Worm (Caenorhabditis elegans) whole organism, midembryonic: ENCODE measurements around the gene heri-1.

Experiments
- T22C8.4 ChIP-seq: fragments of 200-800 bp; sonication (Bioruptor generic); IDR thresholded peaks from 2 replicates; pipeline ENCODE4 v1.3.6; 2022; ENCODE audit warnings: missing genetic modification characterization, missing compliant biosample characterization
- klf-2 ChIP-seq: fragments of 200-800 bp; sonication (Bioruptor generic); conservative IDR thresholded peaks from 2 replicates; pipeline ENCODE4 v1.3.6; 2022; ENCODE audit warnings: missing genetic modification reagents, missing genetic modification characterization, missing compliant biosample characterization
- med-1 ChIP-seq: sonication (generic microtip); optimal IDR thresholded peaks from 2 replicates; lab custom pipeline; 2017; ENCODE audit warnings: missing genetic modification characterization, mild to moderate bottlenecking, missing compliant biosample characterization, antibody characterized with exemption, missing genetic modification reagents; ENCODE audit not compliant: insufficient read depth
- ref-1 ChIP-seq: fragments of 200-800 bp; sonication (Bioruptor generic); conservative IDR thresholded peaks from 2 replicates; pipeline ENCODE4 v1.3.6; 2022; ENCODE audit warnings: missing genetic modification reagents, missing genetic modification characterization, missing compliant biosample characterization
- tab-1 ChIP-seq: fragments of 200-800 bp; sonication (Bioruptor generic); IDR thresholded peaks from 2 replicates; pipeline ENCODE4 v1.3.6; 2022; ENCODE audit warnings: missing genetic modification characterization, missing compliant biosample characterization
- ztf-23 ChIP-seq: fragments of 200-800 bp; sonication (Bioruptor generic); IDR thresholded peaks from 2 replicates; pipeline ENCODE4 v1.3.6; 2022; ENCODE audit warnings: missing genetic modification reagents, missing genetic modification characterization, missing compliant biosample characterization
- ztf-29 ChIP-seq: fragments of 200-800 bp; sonication (Bioruptor generic); IDR thresholded peaks from 2 replicates; pipeline ENCODE4 v1.3.6; 2022; ENCODE audit warnings: missing genetic modification reagents, missing genetic modification characterization, missing compliant biosample characterization

- no peak for TF ChIP-seq ref-1 (GFP tag; lab: Robert Waterston, UW)
- TF ChIP-seq ztf-23, result no peak
- TF ChIP-seq tab-1 (GFP tag; lab: Robert Waterston, UW), result no peak
- no peak for TF ChIP-seq med-1 (GFP tag; lab: Kevin White, UChicago)
- no peak for TF ChIP-seq T22C8.4 (GFP tag; lab: Robert Waterston, UW)
- TF ChIP-seq klf-2, result no peak
- TF ChIP-seq ztf-29 (GFP tag; lab: Robert Waterston, UW), result no peak
Observed at ce11 chrII:6139484-6139883, 26.5 kb upstream of the heri-1 start.
